Worm (Caenorhabditis elegans): ENCODE results near the gene F38E1.3.
A peak's percentile ranks its signal among the peaks of the same experiment; 100 is the strongest.

The F38E1.3 gene

ce11 chrV:8403916-8404315, 28.0 kb downstream of the F38E1.3 start:
- TF ChIP-seq pqm-1 (tag; optimal IDR thresholded peaks at IDR 0.05), result peak; percentile 4
- TF ChIP-seq daf-16 (GFP tag; optimal IDR thresholded peaks at IDR 0.05), result no peak
- peak; percentile 55 for TF ChIP-seq daf-16 (tag; optimal IDR thresholded peaks at IDR 0.05)
- TF ChIP-seq ceh-62 (tag; optimal IDR thresholded peaks at IDR 0.05), result no peak
- TF ChIP-seq hlh-11 (tag; optimal IDR thresholded peaks at IDR 0.05), result peak; percentile 27
- TF ChIP-seq dve-1 (tag; optimal IDR thresholded peaks at IDR 0.05; ENCODE audit: insufficient read depth), result peak; percentile 41

DNA sequence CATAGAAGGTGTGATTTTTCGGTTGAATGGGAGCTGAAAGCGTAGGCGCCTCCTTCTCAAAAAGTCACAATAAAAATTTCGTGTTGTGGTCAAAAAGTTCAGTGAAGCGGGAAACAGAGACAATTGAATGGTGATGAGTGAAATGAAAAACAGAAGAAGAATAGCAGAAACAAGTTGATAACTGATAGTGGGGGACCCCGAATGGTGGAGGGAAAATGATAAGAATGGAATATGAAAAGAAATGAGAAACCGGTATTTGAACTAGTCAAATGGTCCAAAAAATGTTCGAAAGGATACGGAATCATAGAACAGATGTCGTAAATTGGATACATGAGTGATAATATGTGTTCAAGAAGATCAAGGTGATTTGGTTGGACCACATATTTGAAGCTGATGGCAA, 28.4 kb downstream of the F38E1.3 start:
- no peak for TF ChIP-seq duxl-1 (tag; optimal IDR thresholded peaks at IDR 0.05; ENCODE audit: poor library complexity)
- no peak for TF ChIP-seq fkh-10 (GFP tag; optimal IDR thresholded peaks at IDR 0.05)
- peak; percentile 35 for TF ChIP-seq nhr-28 (tag; optimal IDR thresholded peaks at IDR 0.05)
- TF ChIP-seq lin-38 (GFP tag; IDR thresholded peaks at IDR 0.05), result no peak
- no peak for TF ChIP-seq aly-2 (tag; optimal IDR thresholded peaks at IDR 0.05)
- no peak for TF ChIP-seq skn-1 (tag; optimal IDR thresholded peaks at IDR 0.05)
- peak; percentile 12 for TF ChIP-seq aha-1 (tag)
- 0 out of 2 replicates have a peak, but pooled peaks have one; percentile 12 for TF ChIP-seq hmg-1.1 (GFP tag; IDR thresholded peaks at IDR 0.05)

- TF ChIP-seq Y5F2A.4 (GFP tag; optimal IDR thresholded peaks at IDR 0.05) (no peak), hlh-30 (tag; optimal IDR thresholded peaks at IDR 0.05; ENCODE audit: insufficient read depth) (no peak), R02D3.7 (tag; optimal IDR thresholded peaks at IDR 0.05) (no peak), daf-8 (GFP tag; IDR thresholded peaks at IDR 0.05) (no peak), ztf-7 (tag; optimal IDR thresholded peaks at IDR 0.05) (no peak), ceh-28 (tag; optimal IDR thresholded peaks at IDR 0.05) (no peak), aha-1 (tag) (no peak), mxl-3 (GFP tag; optimal IDR thresholded peaks at IDR 0.05) (no peak), fkh-10 (GFP tag; optimal IDR thresholded peaks at IDR 0.05) (no peak), lim-7 (GFP tag; IDR thresholded peaks at IDR 0.05) (no peak)
These were observed 30.2 kb downstream of the F38E1.3 start for ce11 chrV:8406155-8406554.

- TF ChIP-seq attf-4 (tag; optimal IDR thresholded peaks at IDR 0.05) (no peak), hlh-11 (tag; optimal IDR thresholded peaks at IDR 0.05) (peak; percentile 18), dve-1 (tag; optimal IDR thresholded peaks at IDR 0.05; ENCODE audit: insufficient read depth) (peak; percentile 27), nhr-48 (tag; optimal IDR thresholded peaks at IDR 0.05) (peak; percentile 35), zag-1 (tag; optimal IDR thresholded peaks at IDR 0.05) (no peak), mdl-1 (tag; optimal IDR thresholded peaks at IDR 0.05) (no peak), mxl-3 (GFP tag; optimal IDR thresholded peaks at IDR 0.05) (peak; percentile 16), daf-19 (GFP tag; conservative IDR thresholded peaks at IDR 0.05) (no peak), snpc-4 (tag; optimal IDR thresholded peaks at IDR 0.05) (no peak), lin-29 (GFP tag; IDR thresholded peaks at IDR 0.05) (no peak), F49E8.2 (tag; optimal IDR thresholded peaks at IDR 0.05; ENCODE audit: borderline replicate concordance) (no peak), unc-62 (GFP tag; optimal IDR thresholded peaks at IDR 0.05 in 1 of 2) (peak in 1 of 2 experiments; percentile 90), unc-62 (tag; optimal IDR thresholded peaks at IDR 0.05) (no peak), F37D6.2 (tag; optimal IDR thresholded peaks at IDR 0.05) (no peak), spr-1 (tag; optimal IDR thresholded peaks at IDR 0.05) (no peak), daf-16 (GFP tag; optimal IDR thresholded peaks at IDR 0.05) (no peak), daf-16 (tag; optimal IDR thresholded peaks at IDR 0.05) (peak; percentile 54), pha-4 (GFP tag; IDR thresholded peaks at IDR 0.05) (no peak), pha-4 (tag; optimal IDR thresholded peaks at IDR 0.05) (peak; percentile 35), zip-11 (GFP tag; IDR thresholded peaks at IDR 0.05) (no peak), hlh-30 (tag; optimal IDR thresholded peaks at IDR 0.05; ENCODE audit: insufficient read depth) (peak; percentile 43), cey-2 (tag; optimal IDR thresholded peaks at IDR 0.05; ENCODE audit: borderline replicate concordance, insufficient read depth) (peak; percentile 78), nhr-28 (tag; optimal IDR thresholded peaks at IDR 0.05) (peak; percentile 11), ceh-82 (tag; optimal IDR thresholded peaks at IDR 0.05) (no peak)
These were observed 31.0 kb downstream of the F38E1.3 start for ce11 chrV:8406911-8407310.

All from whole organism, L4 larva.